Worm (Caenorhabditis elegans) whole organism, young adult: Measurements from ENCODE around the gene Y45F10C.4.
"Not testable (repeated sequence)": the region's sequence is repeated elsewhere in the genome, so short reads cannot be mapped to it uniquely, and the experiment has no call there.

Source experiments
- B0019.2 ChIP-seq: fragments of 200-800 bp; sonication (Bioruptor generic); conservative IDR thresholded peaks from 2 replicates; pipeline ENCODE4 v1.3.6; 2022; ENCODE audit warnings: missing genetic modification reagents, missing genetic modification characterization, missing compliant biosample characterization
- F57C9.4 ChIP-seq: sonication (generic microtip); optimal IDR thresholded peaks from 2 replicates; lab custom pipeline; 2017; ENCODE audit warnings: mild to moderate bottlenecking, missing genetic modification characterization, missing compliant biosample characterization
- T07F8.4 ChIP-seq: sonication (generic microtip); optimal IDR thresholded peaks from 2 replicates; lab custom pipeline; 2016; ENCODE audit warnings: mild to moderate bottlenecking, missing genetic modification characterization, moderate library complexity, missing compliant biosample characterization
- ama-1 ChIP-seq, 3 experiments: fragments of 150-350 bp in 1 of 3; sonication (generic microtip) in 2 of 3; optimal IDR thresholded peaks; 2 replicates each; lab custom pipeline; 2014 to 2018; ENCODE audit warnings: missing biosample characterization in 2 of 3, missing genetic modification characterization in 2 of 3, missing genetic modification reagents in 2 of 3
- efl-1 ChIP-seq: fragments of 150-350 bp; optimal IDR thresholded peaks from 2 replicates; lab custom pipeline; 2014; ENCODE audit warnings: missing biosample characterization, missing genetic modification reagents, missing genetic modification characterization
- mxl-1 ChIP-seq: sonication (generic microtip); optimal IDR thresholded peaks from 2 replicates; lab custom pipeline; 2016; ENCODE audit warnings: missing genetic modification characterization, missing compliant biosample characterization
- nfyb-1 ChIP-seq: fragments of 200-800 bp; sonication (Bioruptor generic); IDR thresholded peaks from 2 replicates; pipeline ENCODE4 v1.3.6; 2022; ENCODE audit warnings: missing genetic modification reagents, missing genetic modification characterization, missing compliant biosample characterization
- nhr-120 ChIP-seq: fragments of 200-800 bp; sonication (Bioruptor generic); IDR thresholded peaks from 2 replicates; pipeline ENCODE4 v1.3.6; 2022; ENCODE audit warnings: missing genetic modification characterization, missing compliant biosample characterization
- sdz-38 ChIP-seq: sonication (generic microtip); optimal IDR thresholded peaks from 2 replicates; lab custom pipeline; 2016; ENCODE audit warnings: missing genotype, missing genetic modification characterization, missing compliant biosample characterization
- snpc-4 ChIP-seq, 5 experiments: fragments of 150-350 bp in 1 of 5; sonication (generic microtip) in 4 of 5; optimal IDR thresholded peaks; 2 replicates each; lab custom pipeline; 2014 to 2018; ENCODE audit warnings: missing genetic modification characterization in 5 of 5, missing biosample characterization in 3 of 5, antibody characterized with exemption in 2 of 5, mild to moderate bottlenecking in 2 of 5, missing compliant biosample characterization in 2 of 5, missing genotype in 2 of 5, moderate library complexity in 2 of 5, missing genetic modification reagents in 1 of 5
- sptf-2 ChIP-seq: fragments of 200-800 bp; sonication (Bioruptor generic); optimal IDR thresholded peaks from 2 replicates; lab custom pipeline; 2018; ENCODE audit warnings: mild to moderate bottlenecking, missing genetic modification characterization, missing compliant biosample characterization
- tbp1 ChIP-seq: fragments of 200-800 bp; sonication (Bioruptor generic); optimal IDR thresholded peaks from 2 replicates; lab custom pipeline; 2018; ENCODE audit warnings: mild to moderate bottlenecking, missing genetic modification characterization, missing compliant biosample characterization
- unc-130 ChIP-seq: sonication (generic microtip); optimal IDR thresholded peaks from 2 replicates; lab custom pipeline; 2016; ENCODE audit warnings: missing genetic modification reagents, missing genetic modification characterization, missing compliant biosample characterization
- unc-62 ChIP-seq: fragments of 150-350 bp; optimal IDR thresholded peaks from 2 replicates; lab custom pipeline; 2014; ENCODE audit warnings: missing biosample characterization, missing genetic modification reagents, missing genetic modification characterization

ce11 chrIV:13659449-13659848 lies 4.5 kb downstream of the Y45F10C.4 start, which contains the start of gene Y45F10C.1:
- not testable (repeated sequence) for TF ChIP-seq B0019.2; T07F8.4; nfyb-1 (GFP tag; lab: Robert Waterston, UW); unc-62 (GFP tag; lab: Kevin White, UChicago); tbp1 (GFP tag; lab: Kevin White, UChicago); F57C9.4 (tag; lab: Kevin White, UChicago); nhr-120 (GFP tag; lab: Robert Waterston, UW); sdz-38 (tag; lab: Kevin White, UChicago); efl-1 (GFP tag; lab: Kevin White, UChicago); ama-1 (optimal IDR thresholded peaks at IDR 0.05; lab: Kevin White, UChicago); ama-1 (GFP tag; optimal IDR thresholded peaks at IDR 0.05; lab: Kevin White, UChicago); mxl-1 (tag; lab: Kevin White, UChicago); unc-130; snpc-4 (GFP tag; optimal IDR thresholded peaks at IDR 0.05; lab: Kevin White, UChicago); snpc-4 (tag; optimal IDR thresholded peaks at IDR 0.05; lab: Kevin White, UChicago); sptf-2
